Fruit fly (Drosophila melanogaster): ENCODE measurements around the gene GILT3.

Gene GILT3

DNA sequence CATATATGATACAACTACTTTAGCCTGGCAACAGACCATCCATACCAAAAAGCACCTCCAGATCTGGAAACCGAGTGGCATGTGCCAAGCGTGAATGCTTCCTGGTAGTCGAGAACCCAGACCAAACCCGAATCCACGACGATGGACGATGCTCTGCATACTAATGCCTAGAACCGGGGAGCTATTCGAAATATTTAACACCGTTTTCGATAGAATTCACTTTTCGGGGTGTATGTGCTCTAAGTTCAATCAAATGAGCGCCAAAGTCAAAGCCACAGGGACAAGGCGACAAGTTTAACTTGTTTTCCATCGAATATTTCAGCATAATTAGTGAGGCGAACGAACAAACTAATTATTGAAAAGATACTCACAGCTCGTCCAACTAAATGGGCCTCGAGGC is 14.4 kb upstream of the GILT3 start:
- TF ChIP-seq cic (GFP tag; optimal IDR thresholded peaks at IDR 0.05), result no peak
- TF ChIP-seq CG7045 (GFP tag; optimal IDR thresholded peaks at IDR 0.05), result no peak

- TF ChIP-seq CG12768 (GFP tag; optimal IDR thresholded peaks at IDR 0.05) (no peak), Mnt (GFP tag; optimal IDR thresholded peaks at IDR 0.05) (no peak), tj (GFP tag; optimal IDR thresholded peaks at IDR 0.05) (peak; percentile 20), cic (GFP tag; optimal IDR thresholded peaks at IDR 0.05) (no peak), CG7045 (GFP tag; optimal IDR thresholded peaks at IDR 0.05) (no peak), cnc (optimal IDR thresholded peaks at IDR 0.05) (no peak), kay (GFP tag; ENCODE audit: borderline replicate concordance) (peak; percentile 77), CG1620 (GFP tag; optimal IDR thresholded peaks at IDR 0.05) (no peak)
Observed at dm6 chr3R:23664437-23664836, 12.7 kb upstream of the GILT3 start.

DNA sequence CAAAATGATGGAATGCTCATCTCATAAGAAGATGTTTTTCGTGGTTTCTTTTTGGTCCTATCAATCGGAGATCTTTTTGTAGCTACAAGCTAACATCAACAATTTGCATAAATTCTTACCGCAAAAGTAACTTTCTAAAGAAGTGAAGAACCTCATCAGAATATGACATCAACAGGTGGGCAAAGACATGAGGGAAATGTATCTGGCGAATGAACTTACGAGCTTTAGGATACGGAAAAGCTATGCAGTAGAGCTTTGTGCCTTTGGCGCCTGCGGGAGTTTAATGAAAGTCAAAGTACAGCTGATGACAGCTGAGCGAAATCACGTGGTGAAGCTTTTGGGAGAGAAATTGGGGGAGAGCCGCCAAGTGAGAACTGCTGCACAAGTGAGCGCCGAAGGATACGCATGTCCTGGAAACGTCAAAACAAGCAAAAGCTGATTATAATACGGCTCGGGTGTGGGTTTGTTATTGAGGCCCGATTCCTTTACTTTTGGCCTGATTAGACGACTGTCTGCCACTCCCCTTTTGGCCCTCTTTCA is 10.4 kb upstream of the GILT3 start:
- TF ChIP-seq CG12768 (GFP tag; optimal IDR thresholded peaks at IDR 0.05), result no peak
- TF ChIP-seq Clk (GFP tag; optimal IDR thresholded peaks at IDR 0.05), result no peak
- no peak for TF ChIP-seq CG33017 (tag; optimal IDR thresholded peaks at IDR 0.05)
- TF ChIP-seq pad (GFP tag; optimal IDR thresholded peaks at IDR 0.05), result no peak
- no peak for TF ChIP-seq ovo (GFP tag; optimal IDR thresholded peaks at IDR 0.05)
- TF ChIP-seq CG11617 (GFP tag; optimal IDR thresholded peaks at IDR 0.05), result no peak
- no peak for TF ChIP-seq tj (GFP tag; optimal IDR thresholded peaks at IDR 0.05)
- no peak for TF ChIP-seq kay (GFP tag; ENCODE audit: borderline replicate concordance)

- no peak for TF ChIP-seq CG7101 (tag; optimal IDR thresholded peaks at IDR 0.05)
- TF ChIP-seq CG7045 (GFP tag; optimal IDR thresholded peaks at IDR 0.05), result peak; percentile 42
- TF ChIP-seq CG12768 (GFP tag; optimal IDR thresholded peaks at IDR 0.05), result peak; percentile 39
- no peak for TF ChIP-seq pad (GFP tag; optimal IDR thresholded peaks at IDR 0.05)
- no peak for TF ChIP-seq tj (GFP tag; optimal IDR thresholded peaks at IDR 0.05)
- TF ChIP-seq Hr96 (GFP tag; optimal IDR thresholded peaks at IDR 0.05), result no peak
- TF ChIP-seq bab1 (GFP tag; optimal IDR thresholded peaks at IDR 0.05), result no peak
- no peak for TF ChIP-seq CG1620 (GFP tag; optimal IDR thresholded peaks at IDR 0.05)
- TF ChIP-seq CG14711 (tag; optimal IDR thresholded peaks at IDR 0.05), result no peak
- TF ChIP-seq CG5204 (GFP tag; optimal IDR thresholded peaks at IDR 0.05), result peak; percentile 19
- TF ChIP-seq Mnt (GFP tag; optimal IDR thresholded peaks at IDR 0.05), result no peak
Observed at dm6 chr3R:23667451-23667850, 9.7 kb upstream of the GILT3 start.

DNA sequence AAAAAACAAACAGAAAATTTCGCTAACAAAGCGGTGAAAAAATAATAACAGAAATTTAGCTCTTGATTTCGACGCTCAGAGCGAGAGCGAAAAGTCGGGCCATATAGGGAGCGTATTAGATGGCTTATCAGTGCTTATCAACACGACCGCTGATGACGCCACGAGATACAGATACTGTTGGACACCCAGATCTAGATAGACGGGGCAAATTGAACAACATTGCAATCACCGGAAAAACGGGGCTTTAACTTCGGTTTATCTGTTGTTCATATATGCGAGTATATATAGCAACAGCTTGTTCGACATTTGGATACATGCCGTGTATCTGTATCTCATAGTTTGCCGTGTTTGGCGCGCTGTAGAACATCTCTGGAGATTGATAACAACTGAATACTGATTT is 8.6 kb upstream of the GILT3 start:
- TF ChIP-seq pad (GFP tag; optimal IDR thresholded peaks at IDR 0.05), result no peak
- TF ChIP-seq CG11617 (GFP tag; optimal IDR thresholded peaks at IDR 0.05), result no peak
- no peak for TF ChIP-seq tj (GFP tag; optimal IDR thresholded peaks at IDR 0.05)
- no peak for TF ChIP-seq ovo (GFP tag; optimal IDR thresholded peaks at IDR 0.05)
- TF ChIP-seq cnc (optimal IDR thresholded peaks at IDR 0.05), result no peak
- TF ChIP-seq Hr96 (GFP tag; optimal IDR thresholded peaks at IDR 0.05), result no peak
- TF ChIP-seq CG12768 (GFP tag; optimal IDR thresholded peaks at IDR 0.05), result no peak
- no peak for TF ChIP-seq CG14711 (tag; optimal IDR thresholded peaks at IDR 0.05)
- TF ChIP-seq bab1 (GFP tag; optimal IDR thresholded peaks at IDR 0.05), result no peak
- TF ChIP-seq CG1620 (GFP tag; optimal IDR thresholded peaks at IDR 0.05), result no peak
- no peak for TF ChIP-seq Mnt (GFP tag; optimal IDR thresholded peaks at IDR 0.05)
- TF ChIP-seq CG7045 (GFP tag; optimal IDR thresholded peaks at IDR 0.05), result no peak
- no peak for TF ChIP-seq Crg-1 (GFP tag; optimal IDR thresholded peaks at IDR 0.05)
- no peak for TF ChIP-seq cic (GFP tag; optimal IDR thresholded peaks at IDR 0.05)
- TF ChIP-seq Clk (GFP tag; optimal IDR thresholded peaks at IDR 0.05), result no peak
- no peak for TF ChIP-seq toe (GFP tag; optimal IDR thresholded peaks at IDR 0.05)
- TF ChIP-seq CG5204 (GFP tag; optimal IDR thresholded peaks at IDR 0.05), result no peak
- TF ChIP-seq CG7101 (tag; optimal IDR thresholded peaks at IDR 0.05), result no peak
- no peak for TF ChIP-seq CG33017 (tag; optimal IDR thresholded peaks at IDR 0.05)
- no peak for TF ChIP-seq kay (GFP tag; ENCODE audit: borderline replicate concordance)

DNA sequence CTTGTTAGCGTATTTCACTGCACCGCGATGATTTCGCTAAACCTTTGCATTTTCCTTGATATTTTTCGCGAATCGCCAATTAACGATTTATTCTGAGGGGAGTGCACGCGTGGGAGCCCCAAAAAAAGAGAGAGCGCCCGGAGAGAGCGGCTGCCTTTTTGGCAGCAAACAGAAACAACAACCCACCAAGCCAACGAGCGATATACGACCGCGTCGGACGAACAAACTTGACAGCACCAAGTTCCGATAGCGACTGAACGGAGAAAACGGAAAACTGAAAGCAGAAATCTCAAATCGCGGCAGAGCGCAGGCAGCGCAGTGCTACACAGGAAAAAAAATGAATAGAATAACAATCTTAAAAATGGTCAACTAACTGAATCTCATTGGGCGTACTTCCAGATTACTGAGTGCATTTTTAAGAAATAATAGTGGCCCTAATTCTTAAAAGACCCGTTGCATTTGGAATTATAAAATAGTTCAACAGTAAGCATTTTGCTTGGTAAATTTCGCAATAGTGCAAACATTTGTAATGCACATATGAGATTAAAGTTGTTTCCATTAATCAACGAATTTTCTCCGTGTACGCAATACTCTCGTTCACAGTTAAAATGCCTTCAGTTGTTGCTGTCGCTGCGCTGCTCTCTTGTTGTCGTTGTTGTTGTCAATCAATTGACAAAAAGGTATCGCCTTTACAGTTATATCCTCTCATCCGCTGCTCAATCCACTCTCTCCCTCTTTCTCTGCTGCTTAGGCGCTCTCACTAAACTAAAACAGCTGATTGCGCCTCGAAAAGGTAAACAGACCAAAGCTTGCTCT is 7.5 kb upstream of the GILT3 start, which contains the start of gene CG31145:
CG31145 (minus strand) TSS at position 259 of the 816 bp plus-strand sequence.
- TF ChIP-seq CG7101 (tag; optimal IDR thresholded peaks at IDR 0.05) (peak; percentile 99), cic (GFP tag; optimal IDR thresholded peaks at IDR 0.05) (peak; percentile 96), Mnt (GFP tag; optimal IDR thresholded peaks at IDR 0.05) (peak; percentile 95), CG11617 (GFP tag; optimal IDR thresholded peaks at IDR 0.05) (peak; percentile 100), CG7045 (GFP tag; optimal IDR thresholded peaks at IDR 0.05) (peak; percentile 100), Crg-1 (GFP tag; optimal IDR thresholded peaks at IDR 0.05) (peak; percentile 99), tj (GFP tag; optimal IDR thresholded peaks at IDR 0.05) (peak; percentile 95), CG33017 (tag; optimal IDR thresholded peaks at IDR 0.05) (peak; percentile 99), CG1620 (GFP tag; optimal IDR thresholded peaks at IDR 0.05) (peak; percentile 98), CG14711 (tag; optimal IDR thresholded peaks at IDR 0.05) (peak; percentile 96), bab1 (GFP tag; optimal IDR thresholded peaks at IDR 0.05) (peak; percentile 98), cnc (optimal IDR thresholded peaks at IDR 0.05) (no peak), kay (GFP tag; ENCODE audit: borderline replicate concordance) (peak; percentile 57), Clk (GFP tag; optimal IDR thresholded peaks at IDR 0.05) (peak; percentile 99), Hr96 (GFP tag; optimal IDR thresholded peaks at IDR 0.05) (peak; percentile 99), CG12768 (GFP tag; optimal IDR thresholded peaks at IDR 0.05) (peak; percentile 100), CG5204 (GFP tag; optimal IDR thresholded peaks at IDR 0.05) (peak; percentile 100), ovo (GFP tag; optimal IDR thresholded peaks at IDR 0.05) (peak; percentile 100), toe (GFP tag; optimal IDR thresholded peaks at IDR 0.05) (peak; percentile 100), pad (GFP tag; optimal IDR thresholded peaks at IDR 0.05) (peak; percentile 96)
